Worm (Caenorhabditis elegans): Measurements from ENCODE around the gene sre-19.

Gene sre-19

DNA sequence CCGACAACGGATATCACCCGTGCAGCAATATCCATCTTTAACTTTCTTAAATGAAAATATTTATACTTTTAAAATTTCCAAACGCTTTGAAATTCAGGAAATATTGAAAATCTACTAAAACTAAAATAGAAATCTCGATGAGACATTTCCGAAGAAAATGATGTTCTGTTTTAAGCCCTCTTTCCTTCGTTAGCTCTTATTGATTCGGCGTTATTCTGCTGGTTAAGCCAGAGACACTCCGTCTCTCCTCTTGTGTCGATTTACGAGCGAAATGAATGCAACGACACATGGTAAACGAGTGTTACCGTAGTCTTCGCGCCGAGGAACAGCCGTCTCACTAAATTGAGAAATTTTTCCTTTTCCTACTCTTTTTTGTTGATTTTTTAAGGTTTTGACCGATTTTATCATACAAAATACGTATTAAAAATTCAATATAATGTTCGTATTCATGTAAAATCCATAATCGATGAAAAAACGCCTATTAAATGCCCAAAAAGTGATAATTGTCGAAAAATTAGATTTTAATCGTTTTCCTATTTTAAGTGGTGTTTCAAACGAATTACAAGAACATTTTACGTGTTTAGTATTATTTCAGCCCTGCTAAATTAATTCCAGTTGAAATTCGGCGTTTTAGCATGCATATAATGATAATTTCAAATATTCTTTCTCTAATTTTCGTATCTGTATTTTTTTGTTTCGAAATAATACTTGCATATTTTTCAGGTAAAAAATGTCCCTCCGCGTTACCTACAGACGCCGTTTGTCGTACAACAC lies 29.7 kb upstream of the sre-19 start, which contains the start of the genes ppm-1.H and rpl-34 (continued):
- TF ChIP-seq alr-1 (tag; optimal IDR thresholded peaks at IDR 0.05; ENCODE audit: borderline replicate concordance): no peak
- TF ChIP-seq Y116A8C.19 (tag; optimal IDR thresholded peaks at IDR 0.05; ENCODE audit: borderline replicate concordance): no peak
- peak; percentile 33 for TF ChIP-seq dsc-1 (tag; optimal IDR thresholded peaks at IDR 0.05)
- no peak for TF ChIP-seq unc-30 (tag; optimal IDR thresholded peaks at IDR 0.05)
- TF ChIP-seq nhr-28 (tag; optimal IDR thresholded peaks at IDR 0.05): no peak
- peak; percentile 9 for TF ChIP-seq fos-1 (tag; optimal IDR thresholded peaks at IDR 0.05)
- TF ChIP-seq ets-5 (GFP tag; IDR thresholded peaks at IDR 0.05): no peak
- TF ChIP-seq hlh-4 (tag; optimal IDR thresholded peaks at IDR 0.05): no peak
- TF ChIP-seq lin-14 (GFP tag; optimal IDR thresholded peaks at IDR 0.05): peak; percentile 71
- peak; percentile 20 for TF ChIP-seq nhr-19 (GFP tag; conservative IDR thresholded peaks at IDR 0.05)
- TF ChIP-seq nhr-47 (tag; optimal IDR thresholded peaks at IDR 0.05): peak; percentile 62
- no peak for TF ChIP-seq unc-62 (GFP tag; optimal IDR thresholded peaks at IDR 0.05)
- TF ChIP-seq snpc-4 (tag; optimal IDR thresholded peaks at IDR 0.05): no peak
- peak; percentile 63 for TF ChIP-seq nhr-71 (tag; optimal IDR thresholded peaks at IDR 0.05)
- no peak for TF ChIP-seq sup-37 (GFP tag; optimal IDR thresholded peaks at IDR 0.05)
- TF ChIP-seq mab-9 (GFP tag; IDR thresholded peaks at IDR 0.05): no peak
- no peak for TF ChIP-seq ceh-88 (GFP tag; IDR thresholded peaks at IDR 0.05)
- peak in 1 of 2 experiments; percentile 59 for TF ChIP-seq mdl-1 (tag; optimal IDR thresholded peaks at IDR 0.05)
- TF ChIP-seq nhr-20 (tag; optimal IDR thresholded peaks at IDR 0.05): peak; percentile 52
- TF ChIP-seq pqm-1 (tag; optimal IDR thresholded peaks at IDR 0.05): no peak
- TF ChIP-seq lin-15B (tag; optimal IDR thresholded peaks at IDR 0.05): peak; percentile 62
- peak; percentile 96 to 98 for TF ChIP-seq lsy-2 (tag; optimal IDR thresholded peaks at IDR 0.05)
- no peak for TF ChIP-seq lir-3 (tag; optimal IDR thresholded peaks at IDR 0.05; ENCODE audit: poor library complexity)
- no peak for TF ChIP-seq ces-1 (GFP tag; optimal IDR thresholded peaks at IDR 0.05)
- TF ChIP-seq lin-13 (GFP tag; optimal IDR thresholded peaks at IDR 0.05): peak; percentile 38
- no peak for TF ChIP-seq nhr-90 (tag; optimal IDR thresholded peaks at IDR 0.05; ENCODE audit: poor library complexity)
- TF ChIP-seq egl-13 (tag; optimal IDR thresholded peaks at IDR 0.05): no peak
- TF ChIP-seq fkh-4 (tag; optimal IDR thresholded peaks at IDR 0.05; ENCODE audit: borderline replicate concordance): no peak
- no peak for TF ChIP-seq ztf-11 (tag; optimal IDR thresholded peaks at IDR 0.05)
- peak; percentile 43 for TF ChIP-seq swsn-7 (tag; optimal IDR thresholded peaks at IDR 0.05)
- TF ChIP-seq skn-1 (tag; optimal IDR thresholded peaks at IDR 0.05): peak; percentile 47
- peak; percentile 75 for TF ChIP-seq C16A3.4 (tag; optimal IDR thresholded peaks at IDR 0.05)

ce11 chrIV:12265877-12266276 lies 27.1 kb upstream of the sre-19 start:
- TF ChIP-seq snpc-4 (tag; optimal IDR thresholded peaks at IDR 0.05): no peak
- TF ChIP-seq nhr-77 (tag; optimal IDR thresholded peaks at IDR 0.05): no peak
- TF ChIP-seq skn-1 (tag; optimal IDR thresholded peaks at IDR 0.05): no peak

DNA sequence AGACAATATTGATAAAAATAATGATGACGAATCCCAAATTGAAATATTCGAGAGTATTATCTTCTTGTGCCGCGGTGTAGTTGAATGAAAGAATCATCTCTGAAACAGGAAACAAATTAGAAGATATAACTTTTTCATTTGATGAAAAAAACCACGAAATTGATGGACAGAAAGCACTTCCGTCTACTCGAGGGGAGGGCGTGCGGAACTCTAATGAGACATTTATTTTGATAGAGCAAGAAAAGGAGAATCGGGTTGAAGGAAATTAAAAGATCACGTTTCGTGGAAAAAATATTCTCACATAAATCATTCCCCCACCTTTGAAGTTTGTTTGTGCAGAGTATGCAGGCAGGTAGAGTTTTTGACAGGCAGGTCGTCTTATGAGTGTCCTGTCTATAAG lies 22.6 kb upstream of the sre-19 start, which contains the start of gene sre-14:
Gene sre-14, minus strand, starts transcription at position 101 of the 400 bp plus-strand sequence.
- TF ChIP-seq dsc-1 (tag; optimal IDR thresholded peaks at IDR 0.05): peak; percentile 22
- no peak for TF ChIP-seq nhr-84 (tag; optimal IDR thresholded peaks at IDR 0.05)

ce11 chrIV:12259161-12259870 lies 20.6 kb upstream of the sre-19 start, which contains the start of gene Y39C12A.9:
Gene Y39C12A.9, minus strand, starts transcription at chrIV:12259211.
- TF ChIP-seq mdl-1 (tag; optimal IDR thresholded peaks at IDR 0.05) (no peak), mab-9 (GFP tag; IDR thresholded peaks at IDR 0.05) (no peak), hlh-17 (GFP tag; optimal IDR thresholded peaks at IDR 0.05; ENCODE audit: borderline replicate concordance) (no peak), nhr-71 (tag; optimal IDR thresholded peaks at IDR 0.05) (no peak), lsy-2 (tag; optimal IDR thresholded peaks at IDR 0.05) (peak in 1 of 2 experiments; percentile 49), efl-1 (optimal IDR thresholded peaks at IDR 0.05) (peak in 1 of 2 experiments; percentile 44), efl-1 (GFP tag; optimal IDR thresholded peaks at IDR 0.05 in 1 of 2) (no peak), rnt-1 (tag; optimal IDR thresholded peaks at IDR 0.05) (peak; percentile 53), dpl-1 (GFP tag; optimal IDR thresholded peaks at IDR 0.05) (peak in 1 of 3 experiments; percentile 20), ceh-82 (tag; optimal IDR thresholded peaks at IDR 0.05) (peak in 1 of 3 experiments; percentile 4)

Measured in whole organism, L1 larva.